Fruit fly (Drosophila melanogaster): ENCODE data around the gene Ulp1.

Gene Ulp1

DNA sequence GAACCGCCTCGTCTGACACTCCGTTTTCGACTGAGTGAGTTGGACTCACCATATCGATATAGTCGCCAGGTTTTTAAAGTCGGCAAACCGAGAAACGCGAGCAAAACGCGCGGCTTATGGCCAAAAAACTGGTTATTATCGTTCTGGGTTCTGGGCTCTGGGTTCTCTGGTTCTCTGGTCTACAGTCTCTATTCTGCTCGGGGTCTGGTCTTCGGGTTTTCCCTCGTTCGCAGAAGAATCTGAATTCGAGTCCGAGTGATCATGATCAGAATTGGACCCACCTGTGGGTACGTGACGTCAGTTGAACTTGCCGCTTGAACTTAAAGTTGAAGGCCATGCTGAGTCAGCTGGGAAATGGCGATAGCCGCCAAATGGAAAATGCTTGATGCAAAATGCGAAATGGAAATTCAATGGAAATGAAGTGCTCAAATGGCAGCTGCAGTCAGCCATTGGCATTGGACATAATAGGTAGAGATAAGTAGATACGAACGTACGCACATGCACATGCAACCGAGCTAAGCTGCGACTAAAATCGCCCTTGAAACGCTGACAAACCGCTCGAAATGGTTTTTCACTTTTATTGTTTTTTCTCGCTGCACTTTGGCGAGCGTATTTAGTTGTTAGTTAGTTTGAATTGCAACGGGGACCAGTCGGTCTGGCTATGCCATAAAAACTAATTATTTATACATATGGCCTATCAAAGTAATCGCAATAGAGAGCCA, 33.0 kb downstream of the Ulp1 start, which contains the start of gene CG33939:
TSS of gene CG33939 (minus strand) at position 51 of the 722 bp plus-strand sequence.
- TF ChIP-seq Myc (optimal IDR thresholded peaks at IDR 0.05) = peak; percentile 77
- no peak for TF ChIP-seq br (GFP tag; optimal IDR thresholded peaks at IDR 0.05)
- no peak for TF ChIP-seq Hr83 (GFP tag; optimal IDR thresholded peaks at IDR 0.05; ENCODE audit: poor library complexity, severe bottlenecking)
- TF ChIP-seq CrebA (GFP tag; optimal IDR thresholded peaks at IDR 0.05; ENCODE audit: borderline replicate concordance) = no peak
- TF ChIP-seq N (GFP tag; optimal IDR thresholded peaks at IDR 0.05) = no peak
- no peak for TF ChIP-seq pan (optimal IDR thresholded peaks at IDR 0.05)
- TF ChIP-seq Abd-B (GFP tag; optimal IDR thresholded peaks at IDR 0.05) = no peak
- TF ChIP-seq tai (GFP tag; optimal IDR thresholded peaks at IDR 0.05) = no peak
- no peak for TF ChIP-seq ey (GFP tag; optimal IDR thresholded peaks at IDR 0.05)
- no peak for TF ChIP-seq Rel (GFP tag; optimal IDR thresholded peaks at IDR 0.05)
- peak; percentile 31 for TF ChIP-seq Rel (tag; optimal IDR thresholded peaks at IDR 0.05)

DNA sequence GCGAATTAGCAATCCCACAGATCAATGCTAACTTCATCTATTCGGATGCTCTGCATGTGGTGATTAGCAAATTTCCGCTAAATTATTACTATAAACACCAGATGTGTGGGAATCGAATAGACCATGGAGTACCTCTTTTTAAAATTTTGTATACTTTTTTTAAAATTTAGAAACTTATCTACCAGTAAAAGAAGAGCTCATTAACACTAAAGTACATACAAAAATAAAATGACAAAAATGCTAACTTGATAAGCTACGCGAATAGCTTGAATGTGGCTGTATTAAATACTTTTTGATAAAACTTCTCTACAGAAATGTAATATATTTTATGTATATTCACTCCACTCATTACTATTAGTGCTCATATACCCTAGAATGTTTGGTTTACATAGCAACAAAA, 33.9 kb downstream of the Ulp1 start:
- TF ChIP-seq brk (GFP tag; optimal IDR thresholded peaks at IDR 0.05) = no peak
- no peak for TF ChIP-seq woc (GFP tag; optimal IDR thresholded peaks at IDR 0.05)
- TF ChIP-seq foxo (GFP tag; optimal IDR thresholded peaks at IDR 0.05) = no peak
- TF ChIP-seq lola (GFP tag; optimal IDR thresholded peaks at IDR 0.05) = no peak
- TF ChIP-seq OdsH (GFP tag; optimal IDR thresholded peaks at IDR 0.05) = no peak
- no peak for TF ChIP-seq CG9705 (GFP tag; optimal IDR thresholded peaks at IDR 0.05)
- TF ChIP-seq N (GFP tag; optimal IDR thresholded peaks at IDR 0.05) = no peak

DNA sequence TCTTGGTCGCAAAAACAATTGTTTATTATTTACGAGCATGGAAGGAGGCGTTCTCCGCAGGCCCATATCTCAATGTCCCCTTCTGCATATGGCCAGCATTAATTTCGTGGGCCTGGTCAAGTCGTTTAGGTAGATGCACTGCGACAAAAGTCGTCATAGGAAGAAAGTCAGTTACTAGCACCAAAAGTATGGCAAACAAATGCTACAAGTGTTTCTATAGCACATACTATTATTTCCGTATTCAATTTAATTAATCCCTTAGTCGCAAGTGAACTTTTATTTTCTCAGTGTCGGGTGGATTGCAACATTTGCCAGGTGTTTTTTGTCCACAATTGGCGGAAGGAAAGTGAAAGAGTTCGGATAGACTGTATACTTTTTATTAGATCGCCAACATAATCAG, 35.0 kb downstream of the Ulp1 start:
- peak in 1 of 2 experiments; percentile 4 for TF ChIP-seq foxo (GFP tag; optimal IDR thresholded peaks at IDR 0.05)
- no peak for TF ChIP-seq CG9705 (GFP tag; optimal IDR thresholded peaks at IDR 0.05)
- TF ChIP-seq sage (GFP tag; optimal IDR thresholded peaks at IDR 0.05) = no peak
- no peak for TF ChIP-seq Rel (GFP tag; optimal IDR thresholded peaks at IDR 0.05)
- TF ChIP-seq Rel (tag; optimal IDR thresholded peaks at IDR 0.05) = no peak
- TF ChIP-seq ey (GFP tag; optimal IDR thresholded peaks at IDR 0.05) = peak; percentile 9
- no peak for TF ChIP-seq GATAd (GFP tag; optimal IDR thresholded peaks at IDR 0.05)
- no peak for TF ChIP-seq CG32264 (GFP tag; optimal IDR thresholded peaks at IDR 0.05)
- TF ChIP-seq Dfd (GFP tag; optimal IDR thresholded peaks at IDR 0.05) = no peak
- no peak for TF ChIP-seq br (GFP tag; optimal IDR thresholded peaks at IDR 0.05)
- TF ChIP-seq dsf (GFP tag; optimal IDR thresholded peaks at IDR 0.05; ENCODE audit: borderline replicate concordance) = no peak

DNA sequence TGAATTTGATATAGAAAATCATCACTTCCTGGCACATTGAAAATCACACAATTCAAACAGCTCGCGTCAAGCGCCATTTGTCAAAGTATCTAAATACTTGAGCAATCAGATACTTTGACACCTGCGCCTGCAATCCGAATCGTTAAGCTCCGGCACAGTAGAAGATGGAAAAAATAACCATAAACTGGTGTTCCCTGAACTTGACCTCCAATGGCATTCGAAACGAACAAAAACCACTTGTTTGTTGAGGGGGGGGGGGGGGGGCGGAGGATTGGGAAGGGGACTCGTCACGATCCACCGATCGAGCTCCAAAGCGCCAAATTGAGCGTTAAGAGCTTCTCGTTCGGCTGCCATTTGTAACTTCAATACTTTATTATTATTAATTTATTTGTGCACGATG, 36.1 kb downstream of the Ulp1 start:
- TF ChIP-seq Sp1 (GFP tag; optimal IDR thresholded peaks at IDR 0.05) (no peak), ey (GFP tag; optimal IDR thresholded peaks at IDR 0.05) (no peak), CrebA (GFP tag; optimal IDR thresholded peaks at IDR 0.05; ENCODE audit: borderline replicate concordance) (no peak), foxo (GFP tag; optimal IDR thresholded peaks at IDR 0.05) (no peak), N (GFP tag; optimal IDR thresholded peaks at IDR 0.05) (no peak), usp (GFP tag; optimal IDR thresholded peaks at IDR 0.05) (no peak), sv (GFP tag; optimal IDR thresholded peaks at IDR 0.05) (no peak), Vsx2 (GFP tag; optimal IDR thresholded peaks at IDR 0.05; ENCODE audit: partially characterized antibody) (no peak), h (GFP tag; optimal IDR thresholded peaks at IDR 0.05) (no peak), GATAd (GFP tag; optimal IDR thresholded peaks at IDR 0.05) (no peak), Rel (GFP tag; optimal IDR thresholded peaks at IDR 0.05) (no peak), Rel (tag; optimal IDR thresholded peaks at IDR 0.05) (no peak), pan (optimal IDR thresholded peaks at IDR 0.05) (no peak), Mio (GFP tag; optimal IDR thresholded peaks at IDR 0.05) (no peak), Abd-B (GFP tag; optimal IDR thresholded peaks at IDR 0.05) (no peak)

DNA sequence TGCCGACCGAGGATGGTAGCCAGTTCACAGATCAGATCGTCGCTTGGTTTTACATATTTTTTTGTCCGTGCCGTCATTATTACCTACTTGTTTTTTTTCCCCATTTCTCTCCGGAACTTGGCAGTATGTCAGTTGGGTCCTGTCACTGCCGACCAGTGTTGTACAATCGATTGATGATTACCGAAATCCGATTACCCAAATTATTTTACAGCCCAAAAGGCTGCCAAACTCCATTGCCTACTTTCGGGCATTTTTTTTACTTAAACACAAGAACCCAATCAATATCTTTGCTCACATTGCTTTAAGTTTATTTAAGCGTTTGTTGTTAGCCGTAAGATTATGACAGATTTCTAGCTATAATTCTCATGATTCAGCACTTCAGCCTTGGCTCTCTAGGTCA, 37.2 kb downstream of the Ulp1 start, which contains the start of gene Inx5:
TSS of gene Inx5 (minus strand) at position 93 of the 400 bp plus-strand sequence.
- TF ChIP-seq sv (GFP tag; optimal IDR thresholded peaks at IDR 0.05) (no peak), Myc (optimal IDR thresholded peaks at IDR 0.05) (peak; percentile 12)

DNA sequence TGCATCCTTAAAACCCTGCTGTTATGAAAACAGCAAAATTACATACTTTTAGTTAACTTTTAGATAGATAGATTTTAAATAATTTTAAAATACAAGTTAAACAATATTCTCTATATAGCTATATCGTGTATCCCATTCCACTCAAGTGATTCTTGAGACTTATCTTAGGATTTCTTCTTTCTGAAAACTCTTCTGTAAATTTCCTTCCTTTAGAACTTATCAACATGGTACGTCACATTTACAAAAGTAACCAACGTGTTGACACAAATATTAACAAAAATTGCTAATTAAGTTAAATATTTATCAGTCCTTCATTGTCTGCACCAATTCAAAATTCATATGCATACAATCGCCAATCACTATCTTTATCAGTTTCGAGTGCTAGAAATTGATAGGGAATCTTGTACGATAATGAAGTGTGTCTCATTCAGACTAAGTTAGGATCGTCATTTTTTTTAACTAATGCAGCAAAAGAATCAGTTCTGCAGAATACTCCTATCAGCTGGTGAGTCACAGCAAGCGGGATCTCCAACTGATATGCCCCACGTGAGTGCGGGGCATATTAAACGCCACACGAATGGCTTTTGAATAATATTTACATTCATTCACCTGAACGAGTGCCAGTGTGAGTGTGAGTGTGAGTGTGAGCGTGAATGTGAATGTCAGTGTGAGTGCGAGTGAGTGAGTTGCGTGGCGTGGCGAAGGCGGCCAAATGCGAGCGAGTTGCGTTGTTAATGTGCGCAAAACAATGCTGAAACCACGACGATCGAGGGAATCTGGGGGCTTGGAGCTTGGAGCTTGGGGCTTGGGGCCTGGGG, 40.2 kb downstream of the Ulp1 start:
- no peak for TF ChIP-seq Hnf4 (GFP tag; optimal IDR thresholded peaks at IDR 0.05)
- TF ChIP-seq br (GFP tag; optimal IDR thresholded peaks at IDR 0.05) = no peak
- TF ChIP-seq CrebA (GFP tag; optimal IDR thresholded peaks at IDR 0.05; ENCODE audit: borderline replicate concordance) = no peak
- no peak for TF ChIP-seq dl (GFP tag; optimal IDR thresholded peaks at IDR 0.05; ENCODE audit: insufficient read depth in 1 of 2, partially characterized antibody in 2 of 2)
- no peak for TF ChIP-seq ey (GFP tag; optimal IDR thresholded peaks at IDR 0.05)
- no peak for TF ChIP-seq Vsx2 (GFP tag; optimal IDR thresholded peaks at IDR 0.05; ENCODE audit: partially characterized antibody)
- no peak for TF ChIP-seq Myc (optimal IDR thresholded peaks at IDR 0.05)
- no peak for TF ChIP-seq tai (GFP tag; optimal IDR thresholded peaks at IDR 0.05)
- TF ChIP-seq rgr (GFP tag; optimal IDR thresholded peaks at IDR 0.05) = peak; percentile 40
- peak; percentile 7 for TF ChIP-seq Jra (GFP tag; optimal IDR thresholded peaks at IDR 0.05)
- no peak for TF ChIP-seq dmrt93B (GFP tag; optimal IDR thresholded peaks at IDR 0.05)
- peak; percentile 76 for TF ChIP-seq pan (optimal IDR thresholded peaks at IDR 0.05)
- no peak for TF ChIP-seq lola (GFP tag; optimal IDR thresholded peaks at IDR 0.05)
- no peak for TF ChIP-seq Hr78 (GFP tag; optimal IDR thresholded peaks at IDR 0.05)
- no peak for TF ChIP-seq foxo (GFP tag; optimal IDR thresholded peaks at IDR 0.05)
- no peak for TF ChIP-seq brk (GFP tag; optimal IDR thresholded peaks at IDR 0.05)
- no peak for TF ChIP-seq psq (GFP tag; optimal IDR thresholded peaks at IDR 0.05)
- no peak for TF ChIP-seq Dif (GFP tag; optimal IDR thresholded peaks at IDR 0.05; ENCODE audit: partially characterized antibody)
